Fruit fly (Drosophila melanogaster): Measurements from ENCODE around the gene RunxB.

DNA sequence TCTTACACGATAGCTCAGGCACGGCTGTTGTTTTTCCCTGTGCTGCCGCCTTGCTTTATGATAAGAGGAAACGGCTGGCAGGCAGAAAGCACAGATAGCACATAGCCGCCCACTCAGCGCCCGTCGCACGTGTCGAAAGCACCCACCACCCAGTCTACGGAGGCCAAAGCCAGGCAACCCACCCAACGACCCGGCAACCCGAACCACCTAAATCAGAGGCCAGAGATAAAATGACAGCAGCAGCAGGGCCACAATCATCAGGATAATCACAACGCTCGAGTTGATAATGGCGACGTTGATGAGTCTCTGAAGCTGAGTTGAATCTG lies 34.8 kb upstream of the RunxB start:
- TF ChIP-seq Clk (GFP tag; optimal IDR thresholded peaks at IDR 0.05): no peak
- no peak for TF ChIP-seq ovo (GFP tag; optimal IDR thresholded peaks at IDR 0.05)
- TF ChIP-seq tj (GFP tag; optimal IDR thresholded peaks at IDR 0.05): no peak
- TF ChIP-seq CG11617 (GFP tag; optimal IDR thresholded peaks at IDR 0.05): no peak
- TF ChIP-seq CG12768 (GFP tag; optimal IDR thresholded peaks at IDR 0.05): no peak
- TF ChIP-seq CG14711 (tag; optimal IDR thresholded peaks at IDR 0.05): no peak
- no peak for TF ChIP-seq bab1 (GFP tag; optimal IDR thresholded peaks at IDR 0.05)
- no peak for TF ChIP-seq CG5204 (GFP tag; optimal IDR thresholded peaks at IDR 0.05)
